Worm (Caenorhabditis elegans): Measurements from ENCODE around the gene T16A9.5.

The T16A9.5 gene

ce11 chrV:14193451-14193850, 21.6 kb downstream of the T16A9.5 start, which contains the start of gene atfs-1:
Gene atfs-1, plus strand, starts transcription at chrV:14193663.
- no peak for TF ChIP-seq mes-4 (tag; optimal IDR thresholded peaks at IDR 0.05)
- TF ChIP-seq pbrm-1 (GFP tag; IDR thresholded peaks at IDR 0.05): peak; percentile 59; the same call in 1 of the 2 replicates
- peak in 1 of 3 experiments; percentile 1 for TF ChIP-seq lin-35 (GFP tag; optimal IDR thresholded peaks at IDR 0.05)
- TF ChIP-seq snpc-4 (GFP tag; optimal IDR thresholded peaks at IDR 0.05): no peak
- peak in 3 of 4 experiments; percentile 4 to 14 (median 12) for TF ChIP-seq snpc-4 (tag; optimal IDR thresholded peaks at IDR 0.05)
- peak; percentile 62 for TF ChIP-seq lin-40 (tag; optimal IDR thresholded peaks at IDR 0.05)
- 0 out of 2 replicates have a peak, but pooled peaks have one; percentile 35 for TF ChIP-seq egl-44 (GFP tag; IDR thresholded peaks at IDR 0.05)
- 0 out of 2 replicates have a peak, but pooled peaks have one; percentile 27 for TF ChIP-seq Y53G8AR.9 (GFP tag; conservative IDR thresholded peaks at IDR 0.05)
- no peak for TF ChIP-seq C17E4.6 (GFP tag; IDR thresholded peaks at IDR 0.05)
- TF ChIP-seq tlf-1 (GFP tag; optimal IDR thresholded peaks at IDR 0.05): peak; percentile 14
- peak; percentile 28 for TF ChIP-seq chd-7 (tag; optimal IDR thresholded peaks at IDR 0.05)
- TF ChIP-seq rec-8 (tag; optimal IDR thresholded peaks at IDR 0.05): no peak
- peak; percentile 52; the same call in 1 of the 2 replicates for TF ChIP-seq B0336.3 (GFP tag; IDR thresholded peaks at IDR 0.05)
- TF ChIP-seq hmg-1.2 (GFP tag; IDR thresholded peaks at IDR 0.05): peak; percentile 88
- peak; percentile 71; the same call in 1 of the 2 replicates for TF ChIP-seq ekl-4 (GFP tag; IDR thresholded peaks at IDR 0.05)
- no peak for TF ChIP-seq zfh-2 (GFP tag; conservative IDR thresholded peaks at IDR 0.05)
- no peak for TF ChIP-seq madf-3 (GFP tag; IDR thresholded peaks at IDR 0.05)
- peak; percentile 41; the same call in 1 of the 2 replicates for TF ChIP-seq egrh-3 (GFP tag; IDR thresholded peaks at IDR 0.05)
- peak; percentile 41 for TF ChIP-seq mcd-1 (GFP tag; IDR thresholded peaks at IDR 0.05)
- TF ChIP-seq attf-5 (GFP tag; optimal IDR thresholded peaks at IDR 0.05): peak; percentile 68
- peak; percentile 97 for TF ChIP-seq nhr-80 (tag; optimal IDR thresholded peaks at IDR 0.05)
- TF ChIP-seq ceh-27 (GFP tag; optimal IDR thresholded peaks at IDR 0.05): peak; percentile 42
- TF ChIP-seq rcor-1 (GFP tag; IDR thresholded peaks at IDR 0.05): peak; percentile 51; the same call in 1 of the 2 replicates
- peak; percentile 3 for TF ChIP-seq ztf-26 (tag; optimal IDR thresholded peaks at IDR 0.05)
- TF ChIP-seq snpc-3.4 (tag; optimal IDR thresholded peaks at IDR 0.05): no peak
- TF ChIP-seq F57C9.4 (tag; optimal IDR thresholded peaks at IDR 0.05): no peak
- TF ChIP-seq bed-2 (GFP tag; IDR thresholded peaks at IDR 0.05): 0 out of 2 replicates have a peak, but pooled peaks have one; percentile 44
- TF ChIP-seq snpc-1.1 (tag; optimal IDR thresholded peaks at IDR 0.05; ENCODE audit: insufficient read depth): no peak
- TF ChIP-seq madf-10 (tag; optimal IDR thresholded peaks at IDR 0.05): peak; percentile 9
- peak; percentile 75 for TF ChIP-seq ztf-18 (tag; optimal IDR thresholded peaks at IDR 0.05)
- TF ChIP-seq tbp1 (GFP tag; optimal IDR thresholded peaks at IDR 0.05): no peak
- TF ChIP-seq dox-1 (GFP tag; IDR thresholded peaks at IDR 0.05): peak; percentile 41; the same call in 1 of the 2 replicates
- TF ChIP-seq hsf-1 (GFP tag; IDR thresholded peaks at IDR 0.05): 0 out of 2 replicates have a peak, but pooled peaks have one; percentile 34
- TF ChIP-seq ama-1 (optimal IDR thresholded peaks at IDR 0.05): peak; percentile 81
- TF ChIP-seq ama-1 (GFP tag; optimal IDR thresholded peaks at IDR 0.05): no peak
- peak; percentile 15 for TF ChIP-seq ets-4 (GFP tag; optimal IDR thresholded peaks at IDR 0.05)
- TF ChIP-seq ZK185.1 (tag; optimal IDR thresholded peaks at IDR 0.05; ENCODE audit: poor library complexity, severe bottlenecking): peak; percentile 31
- peak; percentile 58; the same call in 1 of the 2 replicates for TF ChIP-seq cebp-1 (GFP tag; IDR thresholded peaks at IDR 0.05)
- peak; percentile 79 for TF ChIP-seq cebp-1 (tag; optimal IDR thresholded peaks at IDR 0.05)

- TF ChIP-seq him-1 (tag; optimal IDR thresholded peaks at IDR 0.05) (peak; percentile 69), K12H6.12 (tag; optimal IDR thresholded peaks at IDR 0.05) (no peak), lsl-1 (GFP tag; optimal IDR thresholded peaks at IDR 0.05) (peak; percentile 96), madf-8 (GFP tag; conservative IDR thresholded peaks at IDR 0.05) (peak; percentile 81), C17E4.6 (GFP tag; IDR thresholded peaks at IDR 0.05) (no peak), lir-1 (GFP tag; conservative IDR thresholded peaks at IDR 0.05) (no peak), attf-3 (GFP tag; conservative IDR thresholded peaks at IDR 0.05) (no peak), D2030.7 (GFP tag; IDR thresholded peaks at IDR 0.05) (peak; percentile 72), bed-2 (GFP tag; IDR thresholded peaks at IDR 0.05) (no peak), F39B2.1 (GFP tag; IDR thresholded peaks at IDR 0.05) (no peak), cebp-2 (GFP tag; IDR thresholded peaks at IDR 0.05) (no peak), let-607 (tag; optimal IDR thresholded peaks at IDR 0.05) (no peak)
Measured at ce11 chrV:14192870-14193269, 22.1 kb downstream of the T16A9.5 start.
